Worm (Caenorhabditis elegans) whole organism, mixed stage, embryonic: Measurements from ENCODE around the gene srh-32.

Experiments
- nhr-237 ChIP-seq: fragments of 150-350 bp; optimal IDR thresholded peaks from 2 replicates; lab custom pipeline; 2014; ENCODE audit warnings: missing biosample characterization, missing genetic modification characterization
- unc-120 ChIP-seq: sonication (generic microtip); optimal IDR thresholded peaks from 2 replicates; lab custom pipeline; 2017; ENCODE audit warnings: missing genetic modification characterization, missing compliant biosample characterization; ENCODE audit not compliant: poor library complexity, severe bottlenecking
- unc-62 ChIP-seq: fragments of 150-350 bp; optimal IDR thresholded peaks from 2 replicates; lab custom pipeline; 2014; ENCODE audit warnings: missing biosample characterization, missing genetic modification reagents, missing genetic modification characterization

DNA sequence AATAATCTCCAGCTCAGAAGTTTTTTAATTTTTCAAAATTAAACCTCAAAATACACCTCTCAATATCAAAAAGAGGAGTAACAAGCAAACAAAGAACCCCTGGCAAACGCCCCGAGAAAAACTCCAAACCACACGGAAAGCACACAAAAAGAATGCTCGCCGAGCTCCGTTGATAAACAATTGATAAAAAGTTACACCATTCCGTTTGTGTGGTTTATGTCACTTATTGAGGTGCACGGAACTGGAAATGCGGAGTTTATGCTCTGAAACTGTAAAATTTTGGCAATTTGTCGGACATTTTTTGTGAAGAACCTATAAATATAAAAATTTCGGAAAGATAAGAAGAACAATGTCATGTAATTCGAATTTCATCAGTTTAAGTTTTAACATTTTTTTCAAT, 51.3 kb downstream of the srh-32 start:
- no peak for TF ChIP-seq unc-120 (tag; lab: Kevin White, UChicago)
- TF ChIP-seq unc-62 (GFP tag; lab: Kevin White, UChicago): no peak
- no peak for TF ChIP-seq nhr-237 (tag; lab: Kevin White, UChicago)
